Fruit fly (Drosophila melanogaster): ENCODE measurements around the gene CG42268.

Gene CG42268

dm6 chr3L:9713828-9714536 lies 46.2 kb downstream of the CG42268 start, which contains the start of gene vsg:
TSS of gene vsg (plus strand) at chr3L:9714324.
- TF ChIP-seq ss (GFP tag; optimal IDR thresholded peaks at IDR 0.05) (peak in 1 of 2 experiments; percentile 60), CG10669 (GFP tag; optimal IDR thresholded peaks at IDR 0.05) (peak; percentile 55), CG3032 (tag; optimal IDR thresholded peaks at IDR 0.05) (peak; percentile 84), cyc (GFP tag; optimal IDR thresholded peaks at IDR 0.05) (peak; percentile 55), Smox (GFP tag; optimal IDR thresholded peaks at IDR 0.05) (peak; percentile 67), Eip75B (GFP tag; optimal IDR thresholded peaks at IDR 0.05) (no peak), CG9139 (GFP tag; optimal IDR thresholded peaks at IDR 0.05) (peak; percentile 24), fd59A (GFP tag; optimal IDR thresholded peaks at IDR 0.05) (peak; percentile 48), fd85E (GFP tag; optimal IDR thresholded peaks at IDR 0.05) (no peak), topi (GFP tag; optimal IDR thresholded peaks at IDR 0.05) (peak; percentile 53), acj6 (GFP tag; optimal IDR thresholded peaks at IDR 0.05) (peak; percentile 82), OdsH (GFP tag; optimal IDR thresholded peaks at IDR 0.05) (peak; percentile 77), fkh (GFP tag; optimal IDR thresholded peaks at IDR 0.05) (no peak), Lpt (GFP tag; optimal IDR thresholded peaks at IDR 0.05) (peak; percentile 52), CG6163 (GFP tag; IDR thresholded peaks at IDR 0.05) (no peak; the same call in 2 of the 3 replicates), Sox102F (GFP tag; optimal IDR thresholded peaks at IDR 0.05) (no peak), CG8319 (GFP tag; optimal IDR thresholded peaks at IDR 0.05) (peak; percentile 56), Sox14 (GFP tag; optimal IDR thresholded peaks at IDR 0.05) (peak; percentile 14), CG6808 (GFP tag; optimal IDR thresholded peaks at IDR 0.05) (peak; percentile 64), CG10631 (GFP tag; optimal IDR thresholded peaks at IDR 0.05) (peak; percentile 90), CG7368 (GFP tag; optimal IDR thresholded peaks at IDR 0.05) (peak; percentile 29), CG4318 (GFP tag; optimal IDR thresholded peaks at IDR 0.05) (no peak), CG1621 (tag; optimal IDR thresholded peaks at IDR 0.05) (no peak), Gug (GFP tag; IDR thresholded peaks at IDR 0.05) (peak; percentile 67), Hr38 (GFP tag; optimal IDR thresholded peaks at IDR 0.05) (no peak), CG31627 (GFP tag; optimal IDR thresholded peaks at IDR 0.05) (peak; percentile 71), CG16779 (tag; optimal IDR thresholded peaks at IDR 0.05) (peak; percentile 27), CG6854 (GFP tag; optimal IDR thresholded peaks at IDR 0.05) (no peak), CG11294 (GFP tag; IDR thresholded peaks at IDR 0.05) (peak; percentile 53; the same call in 1 of the 2 replicates), eg (GFP tag; IDR thresholded peaks at IDR 0.05) (peak; percentile 69; the same call in 2 of the 3 replicates), Ets96B (tag; optimal IDR thresholded peaks at IDR 0.05) (peak; percentile 76), Eip93F (GFP tag; optimal IDR thresholded peaks at IDR 0.05) (peak; percentile 47), vri (GFP tag; optimal IDR thresholded peaks at IDR 0.05) (peak; percentile 87), CG11902 (GFP tag; optimal IDR thresholded peaks at IDR 0.05) (peak; percentile 54), pdm3 (GFP tag; optimal IDR thresholded peaks at IDR 0.05) (no peak), CG8632 (GFP tag; optimal IDR thresholded peaks at IDR 0.05) (peak; percentile 82), esn (GFP tag; optimal IDR thresholded peaks at IDR 0.05) (peak; percentile 69), CG6792 (GFP tag; optimal IDR thresholded peaks at IDR 0.05) (peak; percentile 59), CG34406 (GFP tag; optimal IDR thresholded peaks at IDR 0.05) (peak; percentile 76), dsx (GFP tag; optimal IDR thresholded peaks at IDR 0.05; ENCODE audit: poor library complexity, severe bottlenecking) (peak; percentile 62), CG15336 (GFP tag; IDR thresholded peaks at IDR 0.05) (0 out of 2 replicates have a peak, but pooled peaks have one; percentile 62), CG3919 (GFP tag; optimal IDR thresholded peaks at IDR 0.05) (peak; percentile 58), salr (GFP tag; optimal IDR thresholded peaks at IDR 0.05) (peak in 1 of 2 experiments; percentile 82), Hr4 (GFP tag; optimal IDR thresholded peaks at IDR 0.05) (peak; percentile 61), achi (GFP tag; optimal IDR thresholded peaks at IDR 0.05) (peak; percentile 64), CG6276 (GFP tag; optimal IDR thresholded peaks at IDR 0.05) (no peak), svp (GFP tag) (peak; percentile 71), Blimp-1 (GFP tag; optimal IDR thresholded peaks at IDR 0.05) (peak; percentile 46), CG8119 (GFP tag; IDR thresholded peaks at IDR 0.05) (peak; percentile 82), CG11762 (GFP tag; optimal IDR thresholded peaks at IDR 0.05; ENCODE audit: insufficient read depth) (peak; percentile 10)
